Worm (Caenorhabditis elegans): Measurements from ENCODE around the gene irld-18.

The irld-18 gene

ce11 chrIV:14536911-14537310 is 43.9 kb downstream of the irld-18 start, which contains the start of gene T27E7.5:
Gene T27E7.5, plus strand, starts transcription at chrIV:14537163.
- TF ChIP-seq ceh-48 (tag; optimal IDR thresholded peaks at IDR 0.05) (no peak), pqm-1 (tag; optimal IDR thresholded peaks at IDR 0.05) (no peak), ceh-30 (tag; optimal IDR thresholded peaks at IDR 0.05) (no peak), ztf-16 (tag; optimal IDR thresholded peaks at IDR 0.05) (no peak), npax-4 (tag; optimal IDR thresholded peaks at IDR 0.05) (no peak), K09A11.1 (tag; optimal IDR thresholded peaks at IDR 0.05; ENCODE audit: insufficient read depth) (no peak), ceh-24 (tag; optimal IDR thresholded peaks at IDR 0.05) (no peak), zip-5 (tag; optimal IDR thresholded peaks at IDR 0.05) (no peak), ceh-14 (tag; optimal IDR thresholded peaks at IDR 0.05) (no peak), nhr-11 (tag; optimal IDR thresholded peaks at IDR 0.05) (no peak), fkh-10 (GFP tag; optimal IDR thresholded peaks at IDR 0.05) (no peak), hlh-13 (GFP tag; optimal IDR thresholded peaks at IDR 0.05) (no peak), lin-11 (tag; optimal IDR thresholded peaks at IDR 0.05) (no peak), pha-4 (tag; optimal IDR thresholded peaks at IDR 0.05) (no peak), ceh-31 (tag; optimal IDR thresholded peaks at IDR 0.05) (no peak)

ce11 chrIV:14534967-14535366 is 45.9 kb downstream of the irld-18 start, which contains the start of gene T27E7.4:
Gene T27E7.4, minus strand, starts transcription at chrIV:14535067.
- TF ChIP-seq pha-4 (tag; optimal IDR thresholded peaks at IDR 0.05) (no peak), F13H6.1 (tag; optimal IDR thresholded peaks at IDR 0.05) (no peak), ceh-31 (tag; optimal IDR thresholded peaks at IDR 0.05) (no peak), ceh-24 (tag; optimal IDR thresholded peaks at IDR 0.05) (no peak), syd-9 (tag; optimal IDR thresholded peaks at IDR 0.05) (no peak), hlh-15 (tag; optimal IDR thresholded peaks at IDR 0.05) (no peak), ceh-22 (tag; optimal IDR thresholded peaks at IDR 0.05) (no peak), C08G9.2 (tag; optimal IDR thresholded peaks at IDR 0.05) (no peak), ceh-34 (tag; optimal IDR thresholded peaks at IDR 0.05) (no peak), unc-86 (tag; optimal IDR thresholded peaks at IDR 0.05) (no peak), K02D7.2 (tag; optimal IDR thresholded peaks at IDR 0.05) (no peak), mec-3 (tag; optimal IDR thresholded peaks at IDR 0.05; ENCODE audit: borderline replicate concordance) (no peak), sox-4 (tag; optimal IDR thresholded peaks at IDR 0.05) (no peak), T23F11.4 (GFP tag; optimal IDR thresholded peaks at IDR 0.05) (no peak), unc-42 (tag; optimal IDR thresholded peaks at IDR 0.05) (no peak), sdc-2 (tag; optimal IDR thresholded peaks at IDR 0.05) (no peak), ztf-16 (tag; optimal IDR thresholded peaks at IDR 0.05) (no peak)

ce11 chrIV:14532366-14532765 is 48.5 kb downstream of the irld-18 start:
- TF ChIP-seq hlh-6 (tag; optimal IDR thresholded peaks at IDR 0.05) (no peak), tbx-2 (tag; optimal IDR thresholded peaks at IDR 0.05) (no peak), ttx-3 (tag; optimal IDR thresholded peaks at IDR 0.05) (no peak)

- TF ChIP-seq fkh-6 (tag; optimal IDR thresholded peaks at IDR 0.05) (no peak), fkh-10 (GFP tag; optimal IDR thresholded peaks at IDR 0.05) (no peak), ceh-19 (GFP tag; optimal IDR thresholded peaks at IDR 0.05) (no peak), zip-5 (tag; optimal IDR thresholded peaks at IDR 0.05) (no peak), Y22D7AL.16 (tag; optimal IDR thresholded peaks at IDR 0.05) (no peak), fax-1 (tag; optimal IDR thresholded peaks at IDR 0.05) (no peak), ttx-3 (tag; optimal IDR thresholded peaks at IDR 0.05) (no peak), nhr-11 (tag; optimal IDR thresholded peaks at IDR 0.05) (no peak), ceh-24 (tag; optimal IDR thresholded peaks at IDR 0.05) (no peak), unc-55 (GFP tag; optimal IDR thresholded peaks at IDR 0.05) (no peak), syd-9 (tag; optimal IDR thresholded peaks at IDR 0.05) (no peak), ceh-18 (tag; optimal IDR thresholded peaks at IDR 0.05) (no peak), hlh-30 (tag; optimal IDR thresholded peaks at IDR 0.05; ENCODE audit: insufficient read depth) (no peak), unc-42 (tag; optimal IDR thresholded peaks at IDR 0.05) (no peak), pha-4 (tag; optimal IDR thresholded peaks at IDR 0.05) (no peak), lim-6 (tag; optimal IDR thresholded peaks at IDR 0.05) (no peak), lin-11 (tag; optimal IDR thresholded peaks at IDR 0.05) (no peak), pag-3 (tag; optimal IDR thresholded peaks at IDR 0.05; ENCODE audit: borderline replicate concordance) (no peak), ceh-9 (tag; optimal IDR thresholded peaks at IDR 0.05) (no peak)
Measured at ce11 chrIV:14530031-14530430, 50.8 kb downstream of the irld-18 start.
